Fruit fly (Drosophila melanogaster) whole organism, embryonic: Measurements from ENCODE around the gene alpha-Spec.

Experiments
- Blimp-1 ChIP-seq: fragments of 200-800 bp; sonication (Bioruptor generic); optimal IDR thresholded peaks from 3 replicates; lab custom pipeline; 2018; ENCODE audit warnings: missing biosample characterization, missing genetic modification characterization, mild to moderate bottlenecking, moderate library complexity, missing genetic modification reagents
- Bteb2 ChIP-seq: fragments of 200-800 bp; sonication (Bioruptor generic); optimal IDR thresholded peaks from 2 replicates; lab custom pipeline; 2016; ENCODE audit warnings: missing biosample characterization, missing genetic modification characterization
- CG10543 ChIP-seq: fragments of 200-800 bp; sonication (Bioruptor generic); optimal IDR thresholded peaks from 3 replicates; lab custom pipeline; 2017; ENCODE audit warnings: missing biosample characterization, mild to moderate bottlenecking, missing genetic modification characterization, moderate library complexity
- CG11504 ChIP-seq: fragments of 200-800 bp; sonication (Bioruptor generic); optimal IDR thresholded peaks from 3 replicates; lab custom pipeline; 2019; ENCODE audit warnings: missing biosample characterization, mild to moderate bottlenecking, missing genetic modification characterization, moderate library complexity
- CG11723 ChIP-seq: fragments of 200-800 bp; sonication (Bioruptor generic); optimal IDR thresholded peaks from 2 replicates; lab custom pipeline; 2017; ENCODE audit warnings: missing biosample characterization, mild to moderate bottlenecking, missing genetic modification characterization
- CG12769 ChIP-seq: fragments of 200-800 bp; sonication (Bioruptor generic); optimal IDR thresholded peaks from 2 replicates; lab custom pipeline; 2019; ENCODE audit warnings: missing biosample characterization, mild to moderate bottlenecking, missing genetic modification characterization, moderate library complexity
- CG13894 ChIP-seq: fragments of 200-800 bp; sonication (Bioruptor generic); optimal IDR thresholded peaks from 3 replicates; lab custom pipeline; 2018; ENCODE audit warnings: missing biosample characterization, mild to moderate bottlenecking, missing genetic modification characterization, moderate library complexity
- CG15514 ChIP-seq: fragments of 200-800 bp; sonication (Bioruptor generic); optimal IDR thresholded peaks from 3 replicates; lab custom pipeline; 2017; ENCODE audit warnings: missing biosample characterization, missing genetic modification characterization, mild to moderate bottlenecking, moderate library complexity, missing genetic modification reagents
- CG15601 ChIP-seq: fragments of 200-800 bp; sonication (Bioruptor generic); optimal IDR thresholded peaks from 3 replicates; lab custom pipeline; 2019; ENCODE audit warnings: missing biosample characterization, mild to moderate bottlenecking, missing genetic modification characterization, moderate library complexity
- CG16813 ChIP-seq: fragments of 200-800 bp; sonication (Bioruptor generic); IDR thresholded peaks from 3 replicates; pipeline ENCODE4 v1.3.6; 2022; ENCODE audit warnings: missing biosample characterization, missing genetic modification characterization; ENCODE audit not compliant: partially characterized antibody
- CG18262 ChIP-seq: fragments of 200-800 bp; optimal IDR thresholded peaks from 3 replicates; lab custom pipeline; 2019; ENCODE audit warnings: missing biosample characterization, mild to moderate bottlenecking, missing genetic modification characterization, moderate library complexity
- CG34376 ChIP-seq: fragments of 200-800 bp; sonication (Bioruptor generic); optimal IDR thresholded peaks from 2 replicates; lab custom pipeline; 2018; ENCODE audit warnings: missing biosample characterization, mild to moderate bottlenecking, missing genetic modification characterization
- CG4282 ChIP-seq: fragments of 200-800 bp; sonication (Bioruptor generic); optimal IDR thresholded peaks from 2 replicates; lab custom pipeline; 2016; ENCODE audit warnings: missing biosample characterization, missing genetic modification characterization
- CG4404 ChIP-seq: fragments of 200-800 bp; sonication (Bioruptor generic); IDR thresholded peaks from 2 replicates; pipeline ENCODE4 v1.3.6; 2022; ENCODE audit warnings: missing biosample characterization, missing genetic modification characterization
- CG4820 ChIP-seq: fragments of 200-800 bp; sonication (Bioruptor generic); optimal IDR thresholded peaks from 3 replicates; lab custom pipeline; 2016; ENCODE audit warnings: missing biosample characterization, missing genetic modification characterization
- CG7928 ChIP-seq: fragments of 200-800 bp; sonication (Bioruptor generic); optimal IDR thresholded peaks from 2 replicates; lab custom pipeline; 2017; ENCODE audit warnings: missing biosample characterization, mild to moderate bottlenecking, missing genetic modification characterization
- CG8290 ChIP-seq, 3 experiments: fragments of 200-800 bp; sonication (Bioruptor generic); optimal IDR thresholded peaks; 2 replicates each; lab custom pipeline; 2016 to 2019; ENCODE audit warnings: missing biosample characterization in 3 of 3, missing genetic modification characterization in 3 of 3, mild to moderate bottlenecking in 2 of 3, moderate library complexity in 1 of 3
- CG9437 ChIP-seq: fragments of 200-800 bp; sonication (Bioruptor generic); optimal IDR thresholded peaks from 2 replicates; lab custom pipeline; 2018; ENCODE audit warnings: missing biosample characterization, mild to moderate bottlenecking, missing genetic modification characterization
- Deaf1 ChIP-seq: fragments of 200-800 bp; optimal IDR thresholded peaks from 3 replicates; lab custom pipeline; 2019; ENCODE audit warnings: missing biosample characterization, mild to moderate bottlenecking, missing genetic modification characterization, moderate library complexity
- Drgx ChIP-seq: fragments of 200-800 bp; sonication (Bioruptor generic); IDR thresholded peaks from 2 replicates; pipeline ENCODE4 v1.3.6; 2022; ENCODE audit warnings: missing biosample characterization, missing genetic modification characterization
- Ets65A ChIP-seq: fragments of 200-800 bp; sonication (Bioruptor generic); peaks from one replicate; lab custom pipeline; 2016; ENCODE audit warnings: missing biosample characterization, missing genetic modification characterization
- Hsf ChIP-seq: fragments of 200-800 bp; sonication (Bioruptor generic); optimal IDR thresholded peaks from 3 replicates; lab custom pipeline; 2016; ENCODE audit warnings: missing biosample characterization, missing genetic modification characterization
- MBD-R2 ChIP-seq: fragments of 200-800 bp; sonication (Bioruptor generic); IDR thresholded peaks from 2 replicates; pipeline ENCODE4 v1.3.6; 2022; ENCODE audit warnings: missing biosample characterization, missing genetic modification characterization
- Mad ChIP-seq: fragments of 200-800 bp; sonication (Bioruptor generic); optimal IDR thresholded peaks from 2 replicates; lab custom pipeline; 2016; ENCODE audit warnings: missing biosample characterization, missing genetic modification characterization
- Med ChIP-seq: fragments of 200-800 bp; sonication (Bioruptor generic); peaks from one replicate; lab custom pipeline; 2016; ENCODE audit warnings: missing biosample characterization, missing genetic modification characterization, mild to moderate bottlenecking, inconsistent platforms, moderate library complexity
- Nf-YB ChIP-seq: fragments of 200-800 bp; sonication (Bioruptor generic); optimal IDR thresholded peaks from 3 replicates; lab custom pipeline; 2019; ENCODE audit warnings: missing biosample characterization, mild to moderate bottlenecking, missing genetic modification characterization, moderate library complexity
- Oaz ChIP-seq: fragments of 200-800 bp; sonication (Bioruptor generic); IDR thresholded peaks from 2 replicates; pipeline ENCODE4 v1.3.6; 2022; ENCODE audit warnings: missing biosample characterization, missing genetic modification characterization
- abd-A ChIP-seq: fragments of 200-800 bp; sonication (Bioruptor generic); optimal IDR thresholded peaks from 3 replicates; lab custom pipeline; 2019; ENCODE audit warnings: missing biosample characterization, mild to moderate bottlenecking, missing genetic modification characterization, moderate library complexity
- ap ChIP-seq: fragments of 200-800 bp; sonication (Bioruptor generic); IDR thresholded peaks from 2 replicates; pipeline ENCODE4 v1.3.6; 2022; ENCODE audit warnings: missing biosample characterization, missing genetic modification characterization
- bsh ChIP-seq, 2 experiments: fragments of 200-800 bp; sonication (Bioruptor generic); optimal IDR thresholded peaks; 2 replicates each; lab custom pipeline; 2017 to 2018; ENCODE audit warnings: mild to moderate bottlenecking in 2 of 2, missing biosample characterization in 2 of 2, missing genetic modification characterization in 2 of 2, moderate library complexity in 1 of 2
- cas ChIP-seq: fragments of 200-800 bp; sonication (Bioruptor generic); IDR thresholded peaks from 2 replicates; pipeline ENCODE4 v1.3.6; 2022; ENCODE audit warnings: missing biosample characterization, missing genetic modification characterization
- chinmo ChIP-seq: fragments of 200-800 bp; sonication (Bioruptor generic); IDR thresholded peaks from 4 replicates; pipeline ENCODE4 v1.3.6; 2022; ENCODE audit warnings: missing biosample characterization, missing genetic modification characterization; ENCODE audit not compliant: partially characterized antibody
- chm ChIP-seq: fragments of 200-800 bp; sonication (Bioruptor generic); IDR thresholded peaks from 2 replicates; pipeline ENCODE4 v1.3.6; 2022; ENCODE audit warnings: missing biosample characterization, missing genetic modification characterization
- disco-r ChIP-seq: fragments of 200-800 bp; sonication (Bioruptor generic); optimal IDR thresholded peaks from 2 replicates; lab custom pipeline; 2016; ENCODE audit warnings: missing biosample characterization, missing genetic modification characterization
- fd64A ChIP-seq: fragments of 200-800 bp; sonication (Bioruptor generic); optimal IDR thresholded peaks from 3 replicates; lab custom pipeline; 2018; ENCODE audit warnings: missing biosample characterization, mild to moderate bottlenecking, missing genetic modification characterization
- fd96Cb ChIP-seq: fragments of 200-800 bp; sonication (Bioruptor generic); optimal IDR thresholded peaks from 2 replicates; lab custom pipeline; 2018; ENCODE audit warnings: missing biosample characterization, mild to moderate bottlenecking, missing genetic modification characterization, moderate library complexity
- grn ChIP-seq: fragments of 200-800 bp; sonication (Bioruptor generic); optimal IDR thresholded peaks from 3 replicates; lab custom pipeline; 2017; ENCODE audit warnings: missing biosample characterization, missing genetic modification characterization
- kay ChIP-seq: fragments of 200-800 bp; sonication (Bioruptor generic); optimal IDR thresholded peaks from 2 replicates; lab custom pipeline; 2016; ENCODE audit warnings: missing biosample characterization, missing genetic modification characterization
- lab ChIP-seq: fragments of 200-800 bp; sonication (Bioruptor generic); optimal IDR thresholded peaks from 3 replicates; lab custom pipeline; 2017; ENCODE audit warnings: missing biosample characterization, missing genetic modification characterization, mild to moderate bottlenecking, moderate library complexity, missing genetic modification reagents
- lola ChIP-seq, 3 experiments: fragments of >200 bp in 2 of 3; fragments of 200-800 bp in 1 of 3; sonication (Bioruptor generic) in 1 of 3; optimal IDR thresholded peaks; 2 replicates each; lab custom pipeline; 2017 to 2019; ENCODE audit warnings: missing biosample characterization in 3 of 3, missing genetic modification characterization in 3 of 3, mild to moderate bottlenecking in 1 of 3, moderate library complexity in 1 of 3
- maf-S ChIP-seq: fragments of 200-800 bp; sonication (Bioruptor generic); optimal IDR thresholded peaks from 2 replicates; lab custom pipeline; 2016; ENCODE audit warnings: missing biosample characterization, missing genetic modification characterization
- odd ChIP-seq: fragments of 200-800 bp; sonication (Bioruptor generic); optimal IDR thresholded peaks from 2 replicates; lab custom pipeline; 2017; ENCODE audit warnings: missing biosample characterization, mild to moderate bottlenecking, missing genetic modification characterization
- rib ChIP-seq: fragments of 200-800 bp; sonication (Bioruptor generic); IDR thresholded peaks from 2 replicates; pipeline ENCODE4 v1.3.6; 2022; ENCODE audit warnings: missing biosample characterization, missing genetic modification characterization
- salm ChIP-seq: fragments of 200-800 bp; sonication (Bioruptor generic); optimal IDR thresholded peaks from 2 replicates; lab custom pipeline; 2018; ENCODE audit warnings: missing biosample characterization, mild to moderate bottlenecking, missing genetic modification characterization
- unpg ChIP-seq: fragments of 200-800 bp; sonication (Bioruptor generic); optimal IDR thresholded peaks from 3 replicates; lab custom pipeline; 2018; ENCODE audit warnings: missing biosample characterization, mild to moderate bottlenecking, missing genetic modification characterization, moderate library complexity
- vvl ChIP-seq: fragments of 200-800 bp; sonication (Bioruptor generic); IDR thresholded peaks from 2 replicates; pipeline ENCODE4 v1.3.6; 2022; ENCODE audit warnings: missing biosample characterization, missing genetic modification characterization
- z ChIP-seq: fragments of 200-800 bp; sonication (Bioruptor generic); IDR thresholded peaks from 3 replicates; pipeline ENCODE4 v1.3.6; 2022; ENCODE audit warnings: missing biosample characterization, missing genetic modification characterization
- zf30C ChIP-seq: fragments of 200-800 bp; sonication (Bioruptor generic); optimal IDR thresholded peaks from 3 replicates; lab custom pipeline; 2018; ENCODE audit warnings: missing biosample characterization, mild to moderate bottlenecking, missing genetic modification characterization

Gene alpha-Spec

DNA sequence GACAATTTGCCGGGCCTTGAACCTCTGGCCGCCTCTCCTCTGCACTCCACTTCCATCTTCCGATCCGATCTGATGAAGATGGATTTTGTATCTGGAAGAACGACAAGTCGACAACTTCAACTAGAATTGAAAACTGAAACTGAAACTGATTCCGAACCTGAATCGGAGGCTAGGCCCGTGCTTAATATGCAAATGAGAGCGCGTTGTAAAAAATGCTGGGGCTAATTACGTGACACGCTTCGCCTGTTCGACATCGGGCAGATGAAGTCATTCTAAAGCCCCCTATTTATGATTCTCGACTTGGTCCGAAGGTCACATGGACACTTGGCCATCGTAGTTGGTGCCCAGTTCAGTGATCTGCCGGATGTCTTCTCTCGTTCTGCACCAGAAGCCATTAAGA is 21.5 kb upstream of the alpha-Spec start (continued):
- TF ChIP-seq abd-A (tag; lab: Kevin White, UChicago) (peak; percentile 50), lola (GFP tag; optimal IDR thresholded peaks at IDR 0.05; lab: Kevin White, UChicago) (no peak), MBD-R2 (GFP tag; lab: Robert Waterston, UW) (no peak), zf30C (GFP tag; lab: Kevin White, UChicago) (no peak), CG15601 (tag; lab: Kevin White, UChicago) (no peak), CG7928 (GFP tag; lab: Kevin White, UChicago) (no peak), chinmo (GFP tag; lab: Robert Waterston, UW) (peak; percentile 82; the same call in 3 of the 4 replicates), maf-S (GFP tag; lab: Kevin White, UChicago) (no peak), CG18262 (tag; lab: Kevin White, UChicago) (no peak), Bteb2 (GFP tag; lab: Kevin White, UChicago) (no peak), CG4404 (GFP tag; lab: Robert Waterston, UW) (no peak), Hsf (no peak), Oaz (GFP tag; lab: Robert Waterston, UW) (no peak), fd64A (GFP tag; lab: Kevin White, UChicago) (no peak), kay (no peak), Nf-YB (GFP tag; lab: Kevin White, UChicago) (no peak), cas (GFP tag; lab: Robert Waterston, UW) (no peak), z (0 out of 3 replicates have a peak, but pooled peaks have one; percentile 12), CG9437 (GFP tag; lab: Kevin White, UChicago) (no peak), CG13894 (tag; lab: Kevin White, UChicago) (peak; percentile 52)

DNA sequence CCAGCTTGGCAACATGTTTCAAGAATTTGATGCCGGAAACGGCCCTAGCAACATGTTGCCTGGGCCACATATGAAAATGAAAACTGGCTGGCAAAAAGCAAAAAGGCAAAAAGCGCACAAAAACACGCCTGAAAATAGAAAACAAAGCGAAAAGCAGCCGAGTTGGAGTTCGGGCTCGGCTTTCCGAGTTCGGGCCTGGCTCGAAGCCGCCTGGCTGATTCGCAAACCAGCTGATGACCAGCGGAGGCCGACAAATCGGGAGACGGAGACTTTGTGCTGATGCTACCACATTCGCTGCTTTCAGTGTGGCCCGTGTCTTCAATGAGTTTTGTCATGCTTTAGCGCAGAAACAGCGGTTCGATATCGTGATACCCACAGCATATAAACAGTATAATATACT is 15.2 kb upstream of the alpha-Spec start, which contains the start of gene GV1:
GV1 (plus strand) TSS at position 301 of the 400 bp plus-strand sequence.
- TF ChIP-seq rib (GFP tag; lab: Robert Waterston, UW) (peak; percentile 52; the same call in 1 of the 2 replicates), Mad (GFP tag; lab: Kevin White, UChicago) (no peak), CG11723 (GFP tag; lab: Kevin White, UChicago) (no peak), lab (peak; percentile 9), CG4282 (GFP tag; lab: Kevin White, UChicago) (no peak), bsh (GFP tag; optimal IDR thresholded peaks at IDR 0.05; lab: Kevin White, UChicago) (peak in 1 of 2 experiments; percentile 94), CG11504 (tag; lab: Kevin White, UChicago) (peak; percentile 97), ap (GFP tag; lab: Robert Waterston, UW) (no peak), Drgx (peak; percentile 62), chm (GFP tag; lab: Robert Waterston, UW) (0 out of 2 replicates have a peak, but pooled peaks have one; percentile 17), chinmo (GFP tag; lab: Robert Waterston, UW) (peak; percentile 87; the same call in 2 of the 4 replicates), disco-r (GFP tag; lab: Kevin White, UChicago) (no peak), grn (GFP tag; lab: Kevin White, UChicago) (no peak), CG12769 (tag; lab: Kevin White, UChicago) (peak; percentile 66), CG15514 (GFP tag; lab: Kevin White, UChicago) (peak; percentile 5), Med (peak; percentile 59), CG4820 (no peak), Ets65A (GFP tag; lab: Kevin White, UChicago) (peak; percentile 80), unpg (GFP tag; lab: Kevin White, UChicago) (no peak), Deaf1 (tag; lab: Kevin White, UChicago) (peak; percentile 93), CG10543 (GFP tag; lab: Kevin White, UChicago) (peak; percentile 51), CG16813 (GFP tag; lab: Robert Waterston, UW) (no peak), CG13894 (tag; lab: Kevin White, UChicago) (peak; percentile 54), CG8290 (GFP tag; optimal IDR thresholded peaks at IDR 0.05; lab: Kevin White, UChicago) (no peak), CG8290 (tag; optimal IDR thresholded peaks at IDR 0.05; lab: Kevin White, UChicago) (peak in 1 of 2 experiments; percentile 27), CG34376 (peak; percentile 3), vvl (GFP tag; lab: Robert Waterston, UW) (peak; percentile 15; the same call in 1 of the 2 replicates), odd (no peak), fd96Cb (tag; lab: Kevin White, UChicago) (no peak), Blimp-1 (GFP tag; lab: Kevin White, UChicago) (no peak), salm (tag; lab: Kevin White, UChicago) (no peak)
